Fruit fly (Drosophila melanogaster): Measurements from ENCODE around the gene CG2150.

- TF ChIP-seq insv (optimal IDR thresholded peaks at IDR 0.05): no peak
- no peak for TF ChIP-seq h (optimal IDR thresholded peaks at IDR 0.05)
- TF ChIP-seq ttk (optimal IDR thresholded peaks at IDR 0.05): no peak
- TF ChIP-seq Sin3A (optimal IDR thresholded peaks at IDR 0.05): no peak
Measured at dm6 chr3R:31726286-31726685, 38.3 kb downstream of the CG2150 start.

Data from Kc167 (cell line).